Fruit fly (Drosophila melanogaster): ENCODE data around the gene Cyt-c1L.

DNA sequence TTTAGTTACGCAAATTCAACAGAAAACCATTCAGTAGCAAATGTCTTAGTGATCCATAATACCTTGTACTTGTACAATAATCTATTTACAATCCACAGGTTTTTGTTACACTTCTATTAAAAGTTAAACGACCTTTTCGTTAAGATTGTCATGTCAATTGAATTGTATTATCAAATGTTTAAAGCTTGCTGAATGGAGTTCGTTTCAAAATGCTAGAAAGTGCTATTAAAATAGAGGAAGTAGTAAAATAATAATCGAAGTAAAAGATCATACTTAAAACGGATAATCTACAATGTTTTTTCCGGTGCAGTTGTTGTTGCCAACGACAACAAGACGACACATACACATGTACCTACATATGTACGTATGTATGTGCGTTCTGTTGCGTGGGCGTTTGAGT lies 14.1 kb upstream of the Cyt-c1L start:
- no peak for TF ChIP-seq CG8478 (optimal IDR thresholded peaks at IDR 0.05)
- no peak for TF ChIP-seq CTCF (optimal IDR thresholded peaks at IDR 0.05)
